Worm (Caenorhabditis elegans): ENCODE measurements around the gene tars-1.

tars-1 gene

ce11 chrII:11652679-11653174 lies 42.7 kb downstream of the tars-1 start, which contains the start of the genes rad-23 and rpn-12 (continued):
- TF ChIP-seq lin-26 (GFP tag; IDR thresholded peaks at IDR 0.05) (no peak), snpc-1.3 (tag; optimal IDR thresholded peaks at IDR 0.05; ENCODE audit: insufficient read depth) (no peak), Y56A3A.18 (GFP tag; IDR thresholded peaks at IDR 0.05) (no peak), egl-44 (GFP tag; IDR thresholded peaks at IDR 0.05) (no peak), snpc-4 (GFP tag; optimal IDR thresholded peaks at IDR 0.05) (no peak), snpc-4 (tag; optimal IDR thresholded peaks at IDR 0.05) (peak in 3 of 4 experiments; percentile 15 to 69 (median 36)), sptf-2 (GFP tag; optimal IDR thresholded peaks at IDR 0.05) (no peak), D2030.7 (GFP tag; IDR thresholded peaks at IDR 0.05) (no peak)

- TF ChIP-seq ztf-22 (GFP tag; optimal IDR thresholded peaks at IDR 0.05), result no peak
- no peak for TF ChIP-seq nfyb-1 (GFP tag; IDR thresholded peaks at IDR 0.05)
- 0 out of 2 replicates have a peak, but pooled peaks have one; percentile 36 for TF ChIP-seq Y53G8AR.9 (GFP tag; conservative IDR thresholded peaks at IDR 0.05)
- no peak for TF ChIP-seq nfya-1 (tag; optimal IDR thresholded peaks at IDR 0.05; ENCODE audit: borderline replicate concordance, insufficient read depth)
- TF ChIP-seq C17E4.6 (GFP tag; IDR thresholded peaks at IDR 0.05), result no peak
- TF ChIP-seq Y53F4B.3 (GFP tag; IDR thresholded peaks at IDR 0.05), result no peak
- peak; percentile 82 for TF ChIP-seq zfh-2 (GFP tag; conservative IDR thresholded peaks at IDR 0.05)
- no peak for TF ChIP-seq hlh-12 (tag; optimal IDR thresholded peaks at IDR 0.05)
- TF ChIP-seq Y67H2A.10 (GFP tag; conservative IDR thresholded peaks at IDR 0.05), result no peak
- TF ChIP-seq let-607 (tag; optimal IDR thresholded peaks at IDR 0.05), result no peak
- no peak for TF ChIP-seq chd-7 (tag; optimal IDR thresholded peaks at IDR 0.05)
- no peak for TF ChIP-seq snpc-1.1 (tag; optimal IDR thresholded peaks at IDR 0.05; ENCODE audit: insufficient read depth)
- TF ChIP-seq F52B5.7 (tag; optimal IDR thresholded peaks at IDR 0.05), result peak; percentile 28
- TF ChIP-seq cebp-1 (GFP tag; IDR thresholded peaks at IDR 0.05), result no peak
- no peak for TF ChIP-seq cebp-1 (tag; optimal IDR thresholded peaks at IDR 0.05)
- TF ChIP-seq snpc-3.4 (tag; optimal IDR thresholded peaks at IDR 0.05), result no peak
- peak; percentile 74; the same call in 1 of the 2 replicates for TF ChIP-seq egrh-3 (GFP tag; IDR thresholded peaks at IDR 0.05)
- no peak for TF ChIP-seq F55B11.4 (tag; optimal IDR thresholded peaks at IDR 0.05; ENCODE audit: borderline replicate concordance, insufficient read depth)
- no peak for TF ChIP-seq ztf-25 (GFP tag; IDR thresholded peaks at IDR 0.05)
- no peak for TF ChIP-seq bed-1 (GFP tag; IDR thresholded peaks at IDR 0.05)
- TF ChIP-seq ccch-3 (GFP tag; optimal IDR thresholded peaks at IDR 0.05), result no peak
- TF ChIP-seq ekl-4 (GFP tag; IDR thresholded peaks at IDR 0.05), result peak; percentile 60; the same call in 1 of the 2 replicates
- no peak for TF ChIP-seq aptf-2 (GFP tag; conservative IDR thresholded peaks at IDR 0.05)
- TF ChIP-seq F57A8.1 (GFP tag; optimal IDR thresholded peaks at IDR 0.05), result no peak
- no peak for TF ChIP-seq nhr-90 (tag; optimal IDR thresholded peaks at IDR 0.05)
- no peak for TF ChIP-seq ztf-6 (GFP tag; IDR thresholded peaks at IDR 0.05)
- TF ChIP-seq B0261.1 (tag; optimal IDR thresholded peaks at IDR 0.05), result no peak
- TF ChIP-seq D2030.7 (GFP tag; IDR thresholded peaks at IDR 0.05), result no peak
- TF ChIP-seq mcd-1 (GFP tag; IDR thresholded peaks at IDR 0.05), result peak; percentile 10; the same call in 1 of the 2 replicates
Observed at ce11 chrII:11652125-11652524, 43.3 kb downstream of the tars-1 start.

Measured in whole organism, young adult.